Worm (Caenorhabditis elegans): Measurements from ENCODE around the gene Y97E10AR.3.

Gene Y97E10AR.3

ce11 chrV:8026343-8026742, 19.0 kb upstream of the Y97E10AR.3 start, which contains the start of gene F43H9.4:
F43H9.4 (plus strand) TSS chrV:8026708.
- TF ChIP-seq tab-1 (GFP tag; IDR thresholded peaks at IDR 0.05) (no peak), med-1 (GFP tag; optimal IDR thresholded peaks at IDR 0.05; ENCODE audit: insufficient read depth) (no peak), cog-1 (tag; optimal IDR thresholded peaks at IDR 0.05) (no peak), ztf-23 (GFP tag; IDR thresholded peaks at IDR 0.05) (no peak), klf-2 (GFP tag; conservative IDR thresholded peaks at IDR 0.05) (no peak), T22C8.4 (GFP tag; IDR thresholded peaks at IDR 0.05) (no peak), ztf-29 (GFP tag; IDR thresholded peaks at IDR 0.05) (no peak), ref-1 (GFP tag; conservative IDR thresholded peaks at IDR 0.05) (no peak), flt-1 (GFP tag; IDR thresholded peaks at IDR 0.05) (no peak)

ce11 chrV:8025259-8025658, 17.9 kb upstream of the Y97E10AR.3 start:
- TF ChIP-seq med-1 (GFP tag; optimal IDR thresholded peaks at IDR 0.05; ENCODE audit: insufficient read depth) (no peak), cog-1 (tag; optimal IDR thresholded peaks at IDR 0.05) (no peak)

ce11 chrV:8024752-8025151, 17.4 kb upstream of the Y97E10AR.3 start, which contains the start of gene F43H9.3:
F43H9.3 (minus strand) TSS chrV:8024940.
- TF ChIP-seq cog-1 (tag; optimal IDR thresholded peaks at IDR 0.05) (no peak), ref-1 (GFP tag; conservative IDR thresholded peaks at IDR 0.05) (no peak), T22C8.4 (GFP tag; IDR thresholded peaks at IDR 0.05) (no peak), ztf-23 (GFP tag; IDR thresholded peaks at IDR 0.05) (no peak), tab-1 (GFP tag; IDR thresholded peaks at IDR 0.05) (no peak), ztf-29 (GFP tag; IDR thresholded peaks at IDR 0.05) (no peak)

- TF ChIP-seq tab-1 (GFP tag; IDR thresholded peaks at IDR 0.05) = no peak
- no peak for TF ChIP-seq cog-1 (tag; optimal IDR thresholded peaks at IDR 0.05)
- TF ChIP-seq T22C8.4 (GFP tag; IDR thresholded peaks at IDR 0.05) = no peak
- no peak for TF ChIP-seq ztf-29 (GFP tag; IDR thresholded peaks at IDR 0.05)
- no peak for TF ChIP-seq flt-1 (GFP tag; IDR thresholded peaks at IDR 0.05)
- TF ChIP-seq ztf-23 (GFP tag; IDR thresholded peaks at IDR 0.05) = no peak
- TF ChIP-seq klf-2 (GFP tag; conservative IDR thresholded peaks at IDR 0.05) = no peak
- no peak for TF ChIP-seq ref-1 (GFP tag; conservative IDR thresholded peaks at IDR 0.05)
- TF ChIP-seq med-1 (GFP tag; optimal IDR thresholded peaks at IDR 0.05; ENCODE audit: insufficient read depth) = no peak
These were observed 14.7 kb upstream of the Y97E10AR.3 start, which contains the start of gene ech-3 for ce11 chrV:8022040-8022439. ech-3 (plus strand) TSS chrV:8022217.

ce11 chrV:8019783-8020182, 12.5 kb upstream of the Y97E10AR.3 start:
- TF ChIP-seq ztf-23 (GFP tag; IDR thresholded peaks at IDR 0.05) (no peak), ref-1 (GFP tag; conservative IDR thresholded peaks at IDR 0.05) (no peak), ztf-29 (GFP tag; IDR thresholded peaks at IDR 0.05) (no peak), flt-1 (GFP tag; IDR thresholded peaks at IDR 0.05) (no peak), med-1 (GFP tag; optimal IDR thresholded peaks at IDR 0.05; ENCODE audit: insufficient read depth) (no peak), cog-1 (tag; optimal IDR thresholded peaks at IDR 0.05) (no peak), T22C8.4 (GFP tag; IDR thresholded peaks at IDR 0.05) (no peak), tab-1 (GFP tag; IDR thresholded peaks at IDR 0.05) (no peak)

DNA sequence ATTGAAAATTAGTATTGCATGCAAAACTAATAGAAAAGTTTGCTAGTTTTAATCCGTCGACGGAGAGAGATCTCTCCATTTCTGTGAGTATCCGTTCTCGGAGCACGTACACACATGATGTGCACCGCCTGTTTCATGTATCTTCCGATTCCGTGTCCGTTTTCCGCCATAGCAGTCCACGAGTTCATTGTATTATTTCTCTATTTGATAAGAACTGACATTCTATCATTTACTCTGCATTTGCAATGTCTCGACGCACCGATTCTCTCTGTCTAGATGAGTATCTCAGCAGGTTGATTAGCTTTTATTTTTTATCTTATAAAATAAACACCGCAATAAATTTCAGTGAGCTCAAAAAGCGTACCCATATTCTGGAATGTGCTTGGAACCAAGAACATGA, 11.6 kb upstream of the Y97E10AR.3 start:
- TF ChIP-seq ztf-23 (GFP tag; IDR thresholded peaks at IDR 0.05) (no peak), klf-2 (GFP tag; conservative IDR thresholded peaks at IDR 0.05) (no peak), T22C8.4 (GFP tag; IDR thresholded peaks at IDR 0.05) (no peak), cog-1 (tag; optimal IDR thresholded peaks at IDR 0.05) (no peak), tab-1 (GFP tag; IDR thresholded peaks at IDR 0.05) (no peak), flt-1 (GFP tag; IDR thresholded peaks at IDR 0.05) (no peak), ztf-29 (GFP tag; IDR thresholded peaks at IDR 0.05) (no peak), ref-1 (GFP tag; conservative IDR thresholded peaks at IDR 0.05) (no peak), med-1 (GFP tag; optimal IDR thresholded peaks at IDR 0.05; ENCODE audit: insufficient read depth) (no peak)

DNA sequence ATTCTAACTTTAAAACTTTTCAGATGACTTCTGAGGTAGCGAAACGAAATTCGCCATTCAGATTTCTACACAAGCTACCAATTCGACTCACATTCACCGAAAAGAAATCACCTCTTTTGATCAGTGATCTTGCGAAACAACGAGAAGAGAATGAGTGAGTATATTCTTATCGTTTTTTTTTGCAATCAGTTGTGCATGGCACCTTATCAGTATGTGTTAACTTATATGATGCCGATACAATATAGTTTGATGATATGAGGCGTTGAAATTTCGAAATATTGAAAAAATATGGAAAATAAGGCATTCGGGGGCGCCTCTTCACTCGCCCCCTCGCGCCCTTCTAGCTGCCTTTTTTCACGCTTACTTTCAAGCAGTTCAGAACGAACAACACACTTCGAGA, 10.6 kb upstream of the Y97E10AR.3 start:
- TF ChIP-seq ztf-29 (GFP tag; IDR thresholded peaks at IDR 0.05) = no peak
- no peak for TF ChIP-seq cog-1 (tag; optimal IDR thresholded peaks at IDR 0.05)
- no peak for TF ChIP-seq flt-1 (GFP tag; IDR thresholded peaks at IDR 0.05)
- TF ChIP-seq T22C8.4 (GFP tag; IDR thresholded peaks at IDR 0.05) = no peak
- TF ChIP-seq klf-2 (GFP tag; conservative IDR thresholded peaks at IDR 0.05) = no peak
- no peak for TF ChIP-seq tab-1 (GFP tag; IDR thresholded peaks at IDR 0.05)
- no peak for TF ChIP-seq ztf-23 (GFP tag; IDR thresholded peaks at IDR 0.05)

DNA sequence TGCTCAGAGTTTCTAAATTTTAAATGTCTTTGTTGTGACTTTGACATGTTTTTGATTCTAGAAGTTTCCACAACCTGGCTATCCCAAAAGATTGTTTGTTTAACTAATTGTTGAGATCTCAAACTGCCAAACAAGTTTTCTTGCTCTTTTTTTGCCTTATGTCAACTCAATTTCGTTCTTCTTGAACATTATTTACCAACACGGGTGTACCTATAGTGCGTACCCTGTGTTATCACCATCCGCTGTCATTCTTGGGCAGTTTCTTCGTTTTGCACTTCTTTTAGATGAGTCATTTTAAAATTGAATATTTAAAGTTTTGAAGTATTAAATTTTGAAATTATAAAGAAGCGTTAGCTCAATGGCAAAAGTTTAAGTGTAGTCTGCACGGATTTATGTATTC, 9.6 kb upstream of the Y97E10AR.3 start, which contains the start of gene sptl-2:
TSS of gene sptl-2 (plus strand) at position 280 of the 400 bp plus-strand sequence.
- no peak for TF ChIP-seq ztf-23 (GFP tag; IDR thresholded peaks at IDR 0.05)
- no peak for TF ChIP-seq flt-1 (GFP tag; IDR thresholded peaks at IDR 0.05)
- TF ChIP-seq T22C8.4 (GFP tag; IDR thresholded peaks at IDR 0.05) = no peak
- no peak for TF ChIP-seq cog-1 (tag; optimal IDR thresholded peaks at IDR 0.05)
- no peak for TF ChIP-seq tab-1 (GFP tag; IDR thresholded peaks at IDR 0.05)
- TF ChIP-seq med-1 (GFP tag; optimal IDR thresholded peaks at IDR 0.05; ENCODE audit: insufficient read depth) = no peak
- no peak for TF ChIP-seq klf-2 (GFP tag; conservative IDR thresholded peaks at IDR 0.05)
- TF ChIP-seq ztf-29 (GFP tag; IDR thresholded peaks at IDR 0.05) = no peak
- TF ChIP-seq ref-1 (GFP tag; conservative IDR thresholded peaks at IDR 0.05) = no peak

DNA sequence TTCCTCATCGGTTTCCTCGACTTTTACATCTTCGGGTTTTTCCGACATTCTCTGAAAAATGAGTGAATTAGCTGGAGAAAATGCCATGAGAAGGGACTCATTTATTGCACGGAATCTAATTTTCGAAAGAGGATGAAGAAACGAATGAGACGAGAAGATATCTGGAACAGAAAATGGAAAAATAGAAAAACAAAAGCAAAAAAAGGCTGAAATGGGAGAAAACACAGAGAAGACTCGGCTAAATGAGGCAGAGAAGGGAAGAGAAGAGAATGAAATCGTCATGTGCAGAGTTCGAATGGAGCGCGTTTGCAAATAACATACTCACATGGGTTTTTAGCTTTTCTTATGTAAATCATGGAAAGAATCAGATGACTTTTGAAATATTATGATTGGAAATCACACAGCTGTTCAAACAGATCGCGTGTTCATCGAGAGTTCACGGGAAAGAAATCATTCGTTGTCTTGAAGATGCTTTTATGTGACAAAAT, 6.6 kb upstream of the Y97E10AR.3 start, which contains the start of gene Y97E10AR.6:
TSS of gene Y97E10AR.6 (minus strand) at position 51 of the 488 bp plus-strand sequence.
- TF ChIP-seq ref-1 (GFP tag; conservative IDR thresholded peaks at IDR 0.05) (no peak), tab-1 (GFP tag; IDR thresholded peaks at IDR 0.05) (no peak), med-1 (GFP tag; optimal IDR thresholded peaks at IDR 0.05; ENCODE audit: insufficient read depth) (no peak), cog-1 (tag; optimal IDR thresholded peaks at IDR 0.05) (no peak), ztf-29 (GFP tag; IDR thresholded peaks at IDR 0.05) (no peak), flt-1 (GFP tag; IDR thresholded peaks at IDR 0.05) (no peak), T22C8.4 (GFP tag; IDR thresholded peaks at IDR 0.05) (no peak), ztf-23 (GFP tag; IDR thresholded peaks at IDR 0.05) (no peak), klf-2 (GFP tag; conservative IDR thresholded peaks at IDR 0.05) (no peak)

- TF ChIP-seq flt-1 (GFP tag; IDR thresholded peaks at IDR 0.05) (no peak), ref-1 (GFP tag; conservative IDR thresholded peaks at IDR 0.05) (no peak), tab-1 (GFP tag; IDR thresholded peaks at IDR 0.05) (no peak), med-1 (GFP tag; optimal IDR thresholded peaks at IDR 0.05; ENCODE audit: insufficient read depth) (no peak), T22C8.4 (GFP tag; IDR thresholded peaks at IDR 0.05) (no peak), ztf-29 (GFP tag; IDR thresholded peaks at IDR 0.05) (no peak), ztf-23 (GFP tag; IDR thresholded peaks at IDR 0.05) (no peak), klf-2 (GFP tag; conservative IDR thresholded peaks at IDR 0.05) (no peak), cog-1 (tag; optimal IDR thresholded peaks at IDR 0.05) (no peak)
These were observed 4.7 kb upstream of the Y97E10AR.3 start, which contains the start of gene rpb-9 for ce11 chrV:8012032-8012431. rpb-9 (minus strand) TSS chrV:8012345.

Data from whole organism, midembryonic.